Worm (Caenorhabditis elegans) whole organism, L4 larva: ENCODE results near the gene cyn-1.

ENCODE experiments used
- F10B5.3 ChIP-seq: sonication (generic microtip); optimal IDR thresholded peaks from 2 replicates; lab custom pipeline; 2016; ENCODE audit warnings: mild to moderate bottlenecking, missing genetic modification characterization, missing compliant biosample characterization
- F37D6.2 ChIP-seq: sonication (generic microtip); optimal IDR thresholded peaks from 2 replicates; lab custom pipeline; 2016; ENCODE audit warnings: mild to moderate bottlenecking, missing genetic modification characterization, missing compliant biosample characterization
- T26A8.4 ChIP-seq: fragments of 200-800 bp; sonication (Bioruptor generic); IDR thresholded peaks from 2 replicates; pipeline ENCODE4 v1.3.6; 2022; ENCODE audit warnings: missing genetic modification characterization, missing compliant biosample characterization
- Y75B8A.6 ChIP-seq: fragments of 200-800 bp; sonication (Bioruptor generic); IDR thresholded peaks from 2 replicates; pipeline ENCODE4 v1.3.6; 2022; ENCODE audit warnings: missing genetic modification reagents, missing genetic modification characterization, missing compliant biosample characterization
- ZK337.2 ChIP-seq: fragments of 200-800 bp; sonication (Bioruptor generic); IDR thresholded peaks from 2 replicates; pipeline ENCODE4 v1.3.6; 2022; ENCODE audit warnings: missing genetic modification reagents, missing genetic modification characterization, missing compliant biosample characterization
- arid-1 ChIP-seq: fragments of 200-800 bp; sonication (Bioruptor generic); conservative IDR thresholded peaks from 2 replicates; pipeline ENCODE4 v1.3.6; 2022; ENCODE audit warnings: missing genetic modification reagents, missing genetic modification characterization, missing compliant biosample characterization
- ceh-44 ChIP-seq: fragments of 200-800 bp; sonication (Bioruptor generic); IDR thresholded peaks from 2 replicates; pipeline ENCODE4 v1.3.6; 2022; ENCODE audit warnings: missing genetic modification reagents, missing genetic modification characterization, missing compliant biosample characterization
- ces-1 ChIP-seq: fragments of 150-350 bp; sonication (generic microtip); optimal IDR thresholded peaks from 4 replicates; lab custom pipeline; 2014; ENCODE audit warnings: missing biosample characterization, missing genetic modification reagents, missing genetic modification characterization
- ctbp-1 ChIP-seq: fragments of 200-800 bp; sonication (Bioruptor generic); IDR thresholded peaks from 2 replicates; pipeline ENCODE4 v1.3.6; 2022; ENCODE audit warnings: missing genetic modification reagents, missing genetic modification characterization, missing compliant biosample characterization
- daf-12 ChIP-seq: fragments of 150-350 bp; optimal IDR thresholded peaks from 2 replicates; lab custom pipeline; 2014; ENCODE audit warnings: missing biosample characterization, missing genetic modification reagents, missing genetic modification characterization
- daf-19 ChIP-seq: fragments of 200-800 bp; sonication (Bioruptor generic); conservative IDR thresholded peaks from 2 replicates; pipeline ENCODE4 v1.3.6; 2022; ENCODE audit warnings: missing genetic modification characterization, missing compliant biosample characterization
- dmd-6 ChIP-seq: fragments of 200-800 bp; sonication (Bioruptor generic); IDR thresholded peaks from 2 replicates; pipeline ENCODE4 v1.3.6; 2022; ENCODE audit warnings: missing genetic modification reagents, missing genetic modification characterization, missing compliant biosample characterization
- dpl-1 ChIP-seq: fragments of 150-350 bp; optimal IDR thresholded peaks from 2 replicates; lab custom pipeline; 2014; ENCODE audit warnings: missing biosample characterization, missing genetic modification reagents, missing genetic modification characterization
- duxl-1 ChIP-seq: sonication (generic microtip); optimal IDR thresholded peaks from 2 replicates; lab custom pipeline; 2016; ENCODE audit warnings: mild to moderate bottlenecking, missing genetic modification characterization, moderate library complexity, missing compliant biosample characterization; ENCODE audit not compliant: poor library complexity
- dve-1 ChIP-seq: sonication (generic microtip); optimal IDR thresholded peaks from 2 replicates; lab custom pipeline; 2017; ENCODE audit warnings: antibody characterized with exemption, mild to moderate bottlenecking, missing genetic modification characterization, missing compliant biosample characterization; ENCODE audit not compliant: insufficient read depth
- egl-27 ChIP-seq: sonication (generic microtip); optimal IDR thresholded peaks from 3 replicates; lab custom pipeline; 2017; ENCODE audit warnings: missing biosample characterization, missing genetic modification reagents, missing genetic modification characterization
- egl-43 ChIP-seq: fragments of 200-800 bp; sonication (Bioruptor generic); IDR thresholded peaks from 2 replicates; pipeline ENCODE4 v1.3.6; 2022; ENCODE audit warnings: missing genetic modification reagents, missing genetic modification characterization, missing compliant biosample characterization
- hif-1 ChIP-seq, 2 experiments: sonication (generic microtip); optimal IDR thresholded peaks; 2 replicates each; lab custom pipeline; 2016 to 2017; ENCODE audit warnings: missing compliant biosample characterization in 2 of 2, missing genetic modification characterization in 2 of 2, missing genetic modification reagents in 2 of 2, missing genotype in 2 of 2, mild to moderate bottlenecking in 1 of 2
- hlh-30 ChIP-seq: sonication (generic microtip); optimal IDR thresholded peaks from 2 replicates; lab custom pipeline; 2017; ENCODE audit warnings: antibody characterized with exemption, mild to moderate bottlenecking, missing genetic modification characterization, missing compliant biosample characterization; ENCODE audit not compliant: insufficient read depth
- jun-1 ChIP-seq: fragments of 150-350 bp; optimal IDR thresholded peaks from 2 replicates; lab custom pipeline; 2014; ENCODE audit warnings: missing biosample characterization, missing genetic modification reagents, missing genetic modification characterization
- lin-29 ChIP-seq: fragments of 200-800 bp; sonication (Bioruptor generic); IDR thresholded peaks from 2 replicates; pipeline ENCODE4 v1.3.6; 2022; ENCODE audit warnings: missing genetic modification reagents, missing genetic modification characterization, missing compliant biosample characterization
- lin-38 ChIP-seq: fragments of 200-800 bp; sonication (Bioruptor generic); IDR thresholded peaks from 2 replicates; pipeline ENCODE4 v1.3.6; 2022; ENCODE audit warnings: missing genetic modification reagents, missing genetic modification characterization, missing compliant biosample characterization
- lsy-2 ChIP-seq, 2 experiments: fragments of 150-350 bp in 1 of 2; sonication (generic microtip) in 1 of 2; optimal IDR thresholded peaks; 2 replicates each; lab custom pipeline; 2014 to 2017; ENCODE audit warnings: missing biosample characterization in 2 of 2, missing genetic modification characterization in 2 of 2
- madf-5 ChIP-seq, 2 experiments: fragments of 200-800 bp; sonication (Bioruptor generic); IDR thresholded peaks; 2 replicates each; pipeline ENCODE4 v1.3.6; 2022; ENCODE audit warnings: missing compliant biosample characterization in 2 of 2, missing genetic modification characterization in 2 of 2
- madf-9 ChIP-seq: fragments of 200-800 bp; sonication (Bioruptor generic); conservative IDR thresholded peaks from 2 replicates; pipeline ENCODE4 v1.3.6; 2022; ENCODE audit warnings: missing genetic modification reagents, missing genetic modification characterization, missing compliant biosample characterization
- mdl-1 ChIP-seq, 2 experiments: fragments of 150-350 bp in 1 of 2; sonication (generic microtip) in 1 of 2; optimal IDR thresholded peaks; 2 replicates each; lab custom pipeline; 2014 to 2017; ENCODE audit warnings: missing biosample characterization in 2 of 2, missing genetic modification characterization in 2 of 2
- mep-1 ChIP-seq: fragments of 150-350 bp; sonication (generic microtip); optimal IDR thresholded peaks from 3 replicates; lab custom pipeline; 2014; ENCODE audit warnings: missing biosample characterization, missing genetic modification characterization
- mxl-3 ChIP-seq: fragments of 200-800 bp; sonication (Bioruptor generic); optimal IDR thresholded peaks from 2 replicates; lab custom pipeline; 2018; ENCODE audit warnings: mild to moderate bottlenecking, missing genetic modification characterization, missing compliant biosample characterization
- nhr-11 ChIP-seq: fragments of 150-350 bp; optimal IDR thresholded peaks from 2 replicates; lab custom pipeline; 2014; ENCODE audit warnings: missing biosample characterization, missing genetic modification characterization
- nhr-237 ChIP-seq: sonication (generic microtip); optimal IDR thresholded peaks from 2 replicates; lab custom pipeline; 2017; ENCODE audit warnings: missing biosample characterization, missing genetic modification characterization
- nhr-25 ChIP-seq: sonication (generic microtip); optimal IDR thresholded peaks from 2 replicates; lab custom pipeline; 2017; ENCODE audit warnings: missing genetic modification characterization, mild to moderate bottlenecking, missing compliant biosample characterization, antibody characterized with exemption, moderate library complexity, borderline replicate concordance; ENCODE audit not compliant: insufficient read depth
- nhr-28 ChIP-seq: fragments of 150-350 bp; optimal IDR thresholded peaks from 2 replicates; lab custom pipeline; 2014; ENCODE audit warnings: missing biosample characterization, missing genetic modification characterization
- nhr-42 ChIP-seq: fragments of 200-800 bp; sonication (Bioruptor generic); IDR thresholded peaks from 2 replicates; pipeline ENCODE4 v1.3.6; 2022; ENCODE audit warnings: missing genetic modification characterization, missing compliant biosample characterization
- nhr-48 ChIP-seq: sonication (generic microtip); optimal IDR thresholded peaks from 2 replicates; lab custom pipeline; 2016; ENCODE audit warnings: mild to moderate bottlenecking, missing genetic modification characterization, missing compliant biosample characterization
- nhr-6 ChIP-seq: fragments of 150-350 bp; optimal IDR thresholded peaks from 2 replicates; lab custom pipeline; 2014; ENCODE audit warnings: missing biosample characterization, missing genetic modification characterization
- nhr-77 ChIP-seq: fragments of 150-350 bp; optimal IDR thresholded peaks from 2 replicates; lab custom pipeline; 2014; ENCODE audit warnings: missing biosample characterization, missing genetic modification characterization
- pha-4 ChIP-seq, 2 experiments: fragments of 150-350 bp in 1 of 2; fragments of 200-800 bp in 1 of 2; sonication (Bioruptor generic) in 1 of 2; IDR thresholded peaks in 1 of 2; optimal IDR thresholded peaks in 1 of 2; 2 replicates each; pipeline versions ENCODE4 v1.3.6 to Lab custom; 2014 to 2022; ENCODE audit warnings: missing genetic modification characterization in 2 of 2, missing genetic modification reagents in 2 of 2, missing biosample characterization in 1 of 2, missing compliant biosample characterization in 1 of 2
- rbr-2 ChIP-seq: sonication (generic microtip); optimal IDR thresholded peaks from 2 replicates; lab custom pipeline; 2016; ENCODE audit warnings: missing genotype, missing genetic modification characterization, missing compliant biosample characterization
- saeg-2 ChIP-seq: fragments of 200-800 bp; sonication (Bioruptor generic); IDR thresholded peaks from 2 replicates; pipeline ENCODE4 v1.3.6; 2022; ENCODE audit warnings: missing genetic modification reagents, missing genetic modification characterization, missing compliant biosample characterization
- skn-1 ChIP-seq: fragments of 150-350 bp; optimal IDR thresholded peaks from 2 replicates; lab custom pipeline; 2014; ENCODE audit warnings: missing biosample characterization, missing genetic modification characterization
- spr-3 ChIP-seq: fragments of 200-800 bp; sonication (Bioruptor generic); optimal IDR thresholded peaks from 2 replicates; lab custom pipeline; 2018; ENCODE audit warnings: mild to moderate bottlenecking, missing genetic modification characterization, missing compliant biosample characterization
- tra-1 ChIP-seq: fragments of 200-800 bp; sonication (Bioruptor generic); IDR thresholded peaks from 2 replicates; pipeline ENCODE4 v1.3.6; 2022; ENCODE audit warnings: missing genetic modification reagents, missing genetic modification characterization, missing compliant biosample characterization
- unc-62 ChIP-seq, 3 experiments: fragments of 150-350 bp in 1 of 3; sonication (generic microtip); optimal IDR thresholded peaks in 2 of 3; peaks in 1 of 3; 1 replicate in 1 of 3; 2 replicates in 2 of 3; lab custom pipeline; 2014 to 2017; ENCODE audit warnings: missing biosample characterization in 3 of 3, missing genetic modification characterization in 3 of 3, missing genetic modification reagents in 3 of 3, missing genotype in 1 of 3
- vab-7 ChIP-seq: fragments of 200-800 bp; sonication (Bioruptor generic); IDR thresholded peaks from 2 replicates; pipeline ENCODE4 v1.3.6; 2022; ENCODE audit warnings: missing genetic modification reagents, missing genetic modification characterization, missing compliant biosample characterization
- zag-1 ChIP-seq: fragments of 150-350 bp; optimal IDR thresholded peaks from 2 replicates; lab custom pipeline; 2014; ENCODE audit warnings: missing biosample characterization, missing genetic modification characterization
- zfp-2 ChIP-seq: sonication (generic microtip); optimal IDR thresholded peaks from 2 replicates; lab custom pipeline; 2016; ENCODE audit warnings: mild to moderate bottlenecking, missing genetic modification characterization, missing compliant biosample characterization
- zip-2 ChIP-seq: fragments of 150-350 bp; optimal IDR thresholded peaks from 2 replicates; lab custom pipeline; 2014; ENCODE audit warnings: missing biosample characterization, missing genetic modification characterization
- ztf-7 ChIP-seq: fragments of 150-350 bp; optimal IDR thresholded peaks from 2 replicates; lab custom pipeline; 2014; ENCODE audit warnings: missing biosample characterization, missing genetic modification characterization

The cyn-1 gene

ce11 chrV:14366487-14366962 is 10.6 kb downstream of the cyn-1 start (continued):
- TF ChIP-seq nhr-11 (tag; lab: Kevin White, UChicago): peak; percentile 64
- TF ChIP-seq daf-19: no peak
- peak; percentile 90 for TF ChIP-seq ctbp-1
- TF ChIP-seq arid-1 (GFP tag; lab: Robert Waterston, UW): peak; percentile 50; the same call in 1 of the 2 replicates
- no peak for TF ChIP-seq ztf-7 (tag; lab: Kevin White, UChicago)
- TF ChIP-seq mep-1 (tag; lab: Kevin White, UChicago): peak; percentile 81
- peak; percentile 65 to 79 for TF ChIP-seq lsy-2 (tag; optimal IDR thresholded peaks at IDR 0.05; lab: Kevin White, UChicago)
- TF ChIP-seq spr-3 (GFP tag; lab: Kevin White, UChicago): peak; percentile 33
- peak; percentile 27 for TF ChIP-seq duxl-1 (tag; lab: Kevin White, UChicago)
- TF ChIP-seq ces-1 (GFP tag; lab: Kevin White, UChicago): peak; percentile 22
- TF ChIP-seq Y75B8A.6 (GFP tag; lab: Robert Waterston, UW): no peak
- TF ChIP-seq nhr-6 (tag; lab: Kevin White, UChicago): peak; percentile 27
- peak; percentile 78 for TF ChIP-seq nhr-28 (tag; lab: Kevin White, UChicago)
- no peak for TF ChIP-seq ZK337.2 (GFP tag; lab: Robert Waterston, UW)
- peak; percentile 87 for TF ChIP-seq rbr-2
- TF ChIP-seq F10B5.3 (tag; lab: Kevin White, UChicago): peak; percentile 25
- peak; percentile 58 for TF ChIP-seq egl-27
- peak; percentile 55 for TF ChIP-seq dmd-6
- TF ChIP-seq daf-12 (tag; lab: Kevin White, UChicago): peak; percentile 46
- peak; percentile 74; the same call in 1 of the 2 replicates for TF ChIP-seq pha-4 (GFP tag; IDR thresholded peaks at IDR 0.05; lab: Robert Waterston, UW)
- no peak for TF ChIP-seq pha-4 (tag; optimal IDR thresholded peaks at IDR 0.05; lab: Kevin White, UChicago)
- no peak for TF ChIP-seq madf-5 (GFP tag; IDR thresholded peaks at IDR 0.05; lab: Robert Waterston, UW)
- 0 out of 2 replicates have a peak, but pooled peaks have one; percentile 66 for TF ChIP-seq T26A8.4 (GFP tag; lab: Robert Waterston, UW)
- TF ChIP-seq tra-1: 0 out of 2 replicates have a peak, but pooled peaks have one; percentile 46
- 0 out of 2 replicates have a peak, but pooled peaks have one; percentile 56 for TF ChIP-seq nhr-42
- TF ChIP-seq mdl-1 (tag; optimal IDR thresholded peaks at IDR 0.05; lab: Kevin White, UChicago): peak; percentile 87 to 92
- TF ChIP-seq saeg-2 (GFP tag; lab: Robert Waterston, UW): 0 out of 2 replicates have a peak, but pooled peaks have one; percentile 80
- no peak for TF ChIP-seq zag-1 (tag; lab: Kevin White, UChicago)
- TF ChIP-seq vab-7 (GFP tag; lab: Robert Waterston, UW): peak; percentile 34; the same call in 1 of the 2 replicates
- peak; percentile 81 for TF ChIP-seq dve-1 (tag; lab: Kevin White, UChicago)
- TF ChIP-seq nhr-25: peak; percentile 22
- TF ChIP-seq F37D6.2 (tag; lab: Kevin White, UChicago): peak; percentile 87
- TF ChIP-seq nhr-48 (tag; lab: Kevin White, UChicago): peak; percentile 87
- no peak for TF ChIP-seq nhr-237 (tag; lab: Kevin White, UChicago)
- TF ChIP-seq madf-9: peak; percentile 99
- no peak for TF ChIP-seq nhr-77 (tag; lab: Kevin White, UChicago)
- peak; percentile 80 for TF ChIP-seq egl-43 (GFP tag; lab: Robert Waterston, UW)
- peak; percentile 44 for TF ChIP-seq dpl-1 (GFP tag; lab: Kevin White, UChicago)
- TF ChIP-seq lin-38 (GFP tag; lab: Robert Waterston, UW): peak; percentile 55
- TF ChIP-seq mxl-3 (GFP tag; lab: Kevin White, UChicago): peak; percentile 76
- TF ChIP-seq zip-2: peak; percentile 6
- TF ChIP-seq unc-62 (GFP tag; optimal IDR thresholded peaks at IDR 0.05 in 1 of 2; lab: Kevin White, UChicago): peak in 1 of 2 experiments; percentile 52
- TF ChIP-seq unc-62 (tag; optimal IDR thresholded peaks at IDR 0.05; lab: Kevin White, UChicago): no peak
- peak; percentile 21; the same call in 1 of the 2 replicates for TF ChIP-seq ceh-44 (GFP tag; lab: Robert Waterston, UW)
- peak; percentile 91 for TF ChIP-seq hlh-30
- TF ChIP-seq hif-1 (tag; optimal IDR thresholded peaks at IDR 0.05; lab: Kevin White, UChicago): peak in 1 of 2 experiments; percentile 82
- TF ChIP-seq skn-1 (tag; lab: Kevin White, UChicago): no peak
- no peak for TF ChIP-seq jun-1
- no peak for TF ChIP-seq lin-29 (GFP tag; lab: Robert Waterston, UW)
- no peak for TF ChIP-seq zfp-2 (tag; lab: Kevin White, UChicago)
